Worm (Caenorhabditis elegans) whole organism, L2 larva: ENCODE data around the gene R186.3.

ENCODE experiments used
- ceh-16 ChIP-seq: fragments of 150-350 bp; optimal IDR thresholded peaks from 2 replicates; lab custom pipeline; 2014; ENCODE audit warnings: missing biosample characterization, missing genetic modification characterization
- ceh-82 ChIP-seq: fragments of 150-350 bp; optimal IDR thresholded peaks from 2 replicates; lab custom pipeline; 2014; ENCODE audit warnings: missing biosample characterization, missing genetic modification characterization
- egl-27 ChIP-seq: sonication (generic microtip); optimal IDR thresholded peaks from 3 replicates; lab custom pipeline; 2017; ENCODE audit warnings: missing biosample characterization, missing genetic modification reagents, missing genetic modification characterization
- nhr-21 ChIP-seq: fragments of 150-350 bp; optimal IDR thresholded peaks from 2 replicates; lab custom pipeline; 2014; ENCODE audit warnings: missing biosample characterization, missing genetic modification characterization
- nhr-237 ChIP-seq: fragments of 150-350 bp; optimal IDR thresholded peaks from 2 replicates; lab custom pipeline; 2014; ENCODE audit warnings: missing biosample characterization, missing genetic modification characterization
- nhr-25 ChIP-seq: fragments of 150-350 bp; sonication (generic microtip); optimal IDR thresholded peaks from 3 replicates; lab custom pipeline; 2014; ENCODE audit warnings: missing biosample characterization, missing genetic modification characterization

DNA sequence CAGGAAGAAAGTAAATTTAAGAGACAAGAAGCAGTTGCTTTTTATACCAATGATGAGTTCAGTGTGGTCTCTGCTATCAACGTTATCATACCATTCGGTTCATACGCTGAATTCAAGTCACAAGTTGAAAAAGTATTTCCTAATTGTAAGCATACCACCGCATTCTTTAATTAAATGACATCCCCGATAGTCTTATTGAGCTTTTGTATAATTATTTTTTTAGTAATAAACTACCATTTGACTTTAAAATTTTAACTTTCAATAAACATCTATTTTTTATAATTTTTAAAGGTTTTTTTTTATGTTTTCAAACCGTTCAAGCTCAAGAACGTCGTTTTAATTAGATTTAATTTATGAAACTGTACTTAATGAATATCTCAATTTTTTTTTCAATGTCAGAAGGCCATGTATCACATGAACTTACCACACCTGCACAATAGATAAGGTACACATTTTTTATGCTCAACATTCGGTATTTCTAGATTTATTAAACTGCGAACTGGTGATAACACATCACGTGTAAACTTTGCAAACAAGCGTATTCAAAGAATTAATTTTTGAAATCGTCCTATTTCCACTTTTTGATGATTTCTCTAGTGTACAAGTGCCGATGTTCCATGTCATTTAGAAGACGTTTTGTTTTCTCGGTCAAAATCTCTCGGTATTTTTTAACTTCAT lies 25.1 kb downstream of the R186.3 start, which contains the start of gene T16G1.4:
- TF ChIP-seq nhr-25 (tag; lab: Kevin White, UChicago) (no peak), egl-27 (no peak), nhr-21 (no peak), ceh-16 (tag; lab: Kevin White, UChicago) (no peak), nhr-237 (no peak), ceh-82 (tag; lab: Kevin White, UChicago) (no peak)
